Fruit fly (Drosophila melanogaster): ENCODE results near the gene Dab.

Gene Dab

dm6 chr3L:16746586-16747383 is 34.9 kb downstream of the Dab start:
- no peak for TF ChIP-seq Taf1 (GFP tag; IDR thresholded peaks at IDR 0.05)
- no peak for TF ChIP-seq CG12942 (GFP tag; optimal IDR thresholded peaks at IDR 0.05)
- TF ChIP-seq CG12769 (tag; optimal IDR thresholded peaks at IDR 0.05) = no peak
- TF ChIP-seq sens (GFP tag) = no peak
- no peak for TF ChIP-seq ci (GFP tag; IDR thresholded peaks at IDR 0.05)
- TF ChIP-seq CG4328 (GFP tag; optimal IDR thresholded peaks at IDR 0.05) = no peak
- no peak for TF ChIP-seq CG30403 (GFP tag; optimal IDR thresholded peaks at IDR 0.05)
- TF ChIP-seq Hey (tag; optimal IDR thresholded peaks at IDR 0.05) = no peak
- no peak for TF ChIP-seq Nf-YA (GFP tag; IDR thresholded peaks at IDR 0.05)
- TF ChIP-seq odd (GFP tag; optimal IDR thresholded peaks at IDR 0.05) = no peak
- no peak for TF ChIP-seq ac (GFP tag; optimal IDR thresholded peaks at IDR 0.05)
- TF ChIP-seq CG7357 (GFP tag; IDR thresholded peaks at IDR 0.05) = no peak
- no peak for TF ChIP-seq yki (optimal IDR thresholded peaks at IDR 0.05)
- TF ChIP-seq psq (GFP tag; optimal IDR thresholded peaks at IDR 0.05) = no peak
- no peak for TF ChIP-seq usp (GFP tag; optimal IDR thresholded peaks at IDR 0.05)
- TF ChIP-seq Aef1 (GFP tag; IDR thresholded peaks at IDR 0.05) = no peak
- TF ChIP-seq CG31224 (GFP tag; IDR thresholded peaks at IDR 0.05) = no peak
- TF ChIP-seq zfh2 (GFP tag; optimal IDR thresholded peaks at IDR 0.05) = no peak
- TF ChIP-seq CG7271 (tag; optimal IDR thresholded peaks at IDR 0.05) = no peak
- TF ChIP-seq phol (tag; optimal IDR thresholded peaks at IDR 0.05) = peak; percentile 68
- peak; percentile 2 for TF ChIP-seq CG15601 (tag; optimal IDR thresholded peaks at IDR 0.05)
- TF ChIP-seq CG15479 (GFP tag; optimal IDR thresholded peaks at IDR 0.05) = no peak
- TF ChIP-seq hth (optimal IDR thresholded peaks at IDR 0.05) = no peak
- no peak for TF ChIP-seq pum (GFP tag; optimal IDR thresholded peaks at IDR 0.05)
- TF ChIP-seq CG16779 (GFP tag; IDR thresholded peaks at IDR 0.05) = no peak
- TF ChIP-seq Sox102F (GFP tag; optimal IDR thresholded peaks at IDR 0.05) = no peak
- TF ChIP-seq otp (GFP tag; IDR thresholded peaks at IDR 0.05) = no peak
- no peak for TF ChIP-seq CG12744 (GFP tag; optimal IDR thresholded peaks at IDR 0.05)
- no peak for TF ChIP-seq Vsx1 (GFP tag; optimal IDR thresholded peaks at IDR 0.05)
- no peak for TF ChIP-seq CG4617 (GFP tag; optimal IDR thresholded peaks at IDR 0.05; ENCODE audit: borderline replicate concordance)
- TF ChIP-seq CG8388 (GFP tag; optimal IDR thresholded peaks at IDR 0.05) = no peak
- TF ChIP-seq Jarid2 (GFP tag; optimal IDR thresholded peaks at IDR 0.05) = no peak
- no peak for TF ChIP-seq ftz-f1 (GFP tag; optimal IDR thresholded peaks at IDR 0.05)
- no peak for TF ChIP-seq zen (tag; optimal IDR thresholded peaks at IDR 0.05)
- TF ChIP-seq wor (GFP tag; IDR thresholded peaks at IDR 0.05) = no peak
- no peak for TF ChIP-seq gt (GFP tag; IDR thresholded peaks at IDR 0.05)
- TF ChIP-seq br (optimal IDR thresholded peaks at IDR 0.05) = no peak
- TF ChIP-seq CG11247 (GFP tag; IDR thresholded peaks at IDR 0.05) = no peak
- TF ChIP-seq trem (tag; optimal IDR thresholded peaks at IDR 0.05) = peak; percentile 47
- no peak for TF ChIP-seq ems (GFP tag; optimal IDR thresholded peaks at IDR 0.05)
- TF ChIP-seq Asciz (GFP tag; optimal IDR thresholded peaks at IDR 0.05) = no peak
- peak; percentile 49 for TF ChIP-seq CG18262 (tag; optimal IDR thresholded peaks at IDR 0.05)
- TF ChIP-seq CG7745 (tag; optimal IDR thresholded peaks at IDR 0.05) = no peak
- no peak for TF ChIP-seq sob (GFP tag; IDR thresholded peaks at IDR 0.05)
- TF ChIP-seq CG17829 (tag; optimal IDR thresholded peaks at IDR 0.05) = peak; percentile 13
- peak; percentile 59 for TF ChIP-seq pros (GFP tag; optimal IDR thresholded peaks at IDR 0.05)
- no peak for TF ChIP-seq CG14050 (GFP tag; IDR thresholded peaks at IDR 0.05)
- no peak for TF ChIP-seq CG17186 (GFP tag; optimal IDR thresholded peaks at IDR 0.05)
- TF ChIP-seq Oaz (GFP tag; IDR thresholded peaks at IDR 0.05) = no peak
- no peak for TF ChIP-seq nerfin-2 (GFP tag; IDR thresholded peaks at IDR 0.05; ENCODE audit: partially characterized antibody)
- 0 out of 2 replicates have a peak, but pooled peaks have one; percentile 17 for TF ChIP-seq CG31441 (GFP tag; IDR thresholded peaks at IDR 0.05)
- TF ChIP-seq CG7963 (GFP tag; IDR thresholded peaks at IDR 0.05; ENCODE audit: partially characterized antibody) = no peak
